Worm (Caenorhabditis elegans): ENCODE results near the gene Y45F10D.6.

Y45F10D.6 gene

DNA sequence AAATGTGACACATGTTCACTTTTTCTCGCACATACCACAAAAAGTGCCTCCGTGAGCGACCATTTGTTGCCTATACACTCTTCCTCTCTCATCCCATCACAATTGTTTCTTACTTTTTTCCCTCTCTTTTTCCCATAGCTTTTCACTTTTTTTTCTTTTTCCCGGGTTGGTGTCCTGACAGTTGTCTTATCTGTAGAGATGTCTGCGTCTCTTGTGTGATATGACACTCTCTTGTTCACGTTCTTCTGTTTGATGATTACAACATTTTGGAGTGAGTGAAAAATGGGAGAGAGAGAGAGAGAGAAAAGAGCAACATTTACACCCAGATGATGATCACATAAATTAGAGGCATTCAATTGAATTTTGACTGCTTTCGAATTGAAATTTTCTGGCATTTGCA, 28.7 kb upstream of the Y45F10D.6 start:
- peak; percentile 98 for TF ChIP-seq unc-120 (tag; optimal IDR thresholded peaks at IDR 0.05; ENCODE audit: poor library complexity, severe bottlenecking)
- no peak for TF ChIP-seq M03D4.4 (tag; optimal IDR thresholded peaks at IDR 0.05)
- TF ChIP-seq mab-5 (tag; optimal IDR thresholded peaks at IDR 0.05), result peak; percentile 71
- TF ChIP-seq ceh-83 (GFP tag; optimal IDR thresholded peaks at IDR 0.05), result no peak
- no peak for TF ChIP-seq unc-39 (tag; optimal IDR thresholded peaks at IDR 0.05)
- TF ChIP-seq lin-13 (tag; optimal IDR thresholded peaks at IDR 0.05), result no peak
- peak; percentile 100 for TF ChIP-seq hlh-1 (tag; optimal IDR thresholded peaks at IDR 0.05)
- peak; percentile 92 for TF ChIP-seq unc-62 (GFP tag; optimal IDR thresholded peaks at IDR 0.05)
- TF ChIP-seq blmp-1 (tag; optimal IDR thresholded peaks at IDR 0.05), result peak; percentile 14

- TF ChIP-seq ces-1 (GFP tag; optimal IDR thresholded peaks at IDR 0.05), result no peak
- no peak for TF ChIP-seq blmp-1 (tag; optimal IDR thresholded peaks at IDR 0.05)
- no peak for TF ChIP-seq hlh-1 (tag; optimal IDR thresholded peaks at IDR 0.05)
- no peak for TF ChIP-seq nhr-76 (tag; optimal IDR thresholded peaks at IDR 0.05)
- no peak for TF ChIP-seq ham-2 (GFP tag; optimal IDR thresholded peaks at IDR 0.05)
- TF ChIP-seq sem-2 (GFP tag; optimal IDR thresholded peaks at IDR 0.05), result no peak
- TF ChIP-seq mab-5 (tag; optimal IDR thresholded peaks at IDR 0.05), result no peak
Observed at ce11 chrIV:13820862-13821261, 23.2 kb upstream of the Y45F10D.6 start, which contains the start of gene Y45F10D.15. Gene Y45F10D.15 (minus strand): TSS chrIV:13820962.

DNA sequence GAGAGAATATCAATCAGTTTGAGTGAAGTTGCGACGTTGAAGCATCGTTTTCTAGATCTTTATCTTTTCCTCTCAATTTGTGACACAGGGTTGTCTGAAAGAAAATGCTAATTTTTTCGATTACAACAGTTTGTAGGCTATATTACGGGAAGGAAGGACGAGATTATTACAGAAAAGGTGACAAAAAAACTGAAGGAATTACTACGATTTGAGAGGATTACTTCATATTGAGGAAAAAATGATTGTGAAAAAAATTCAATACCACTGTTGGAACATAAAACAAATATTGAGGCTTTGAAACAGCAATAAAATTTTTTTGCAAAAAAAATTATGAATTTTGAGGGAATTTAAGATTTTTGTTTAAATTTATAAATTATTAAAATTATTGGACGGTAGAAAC, 10.0 kb upstream of the Y45F10D.6 start, which contains the start of gene Y45F10D.14:
Gene Y45F10D.14, minus strand, starts transcription at position 101 of the 400 bp plus-strand sequence.
- TF ChIP-seq sptf-1 (tag; optimal IDR thresholded peaks at IDR 0.05) (no peak), drap-1 (GFP tag; optimal IDR thresholded peaks at IDR 0.05) (no peak), nhr-76 (tag; optimal IDR thresholded peaks at IDR 0.05) (no peak), ztf-11 (tag; optimal IDR thresholded peaks at IDR 0.05) (no peak), lsy-2 (tag; optimal IDR thresholded peaks at IDR 0.05) (no peak)

ce11 chrIV:13795249-13795909, 2.3 kb downstream of the Y45F10D.6 start:
- TF ChIP-seq mep-1 (tag; optimal IDR thresholded peaks at IDR 0.05) (no peak), unc-39 (tag; optimal IDR thresholded peaks at IDR 0.05) (no peak), sptf-1 (tag; optimal IDR thresholded peaks at IDR 0.05) (no peak), M03D4.4 (tag; optimal IDR thresholded peaks at IDR 0.05) (no peak), lsy-2 (tag; optimal IDR thresholded peaks at IDR 0.05) (no peak), bed-3 (GFP tag; optimal IDR thresholded peaks at IDR 0.05) (no peak), drap-1 (GFP tag; optimal IDR thresholded peaks at IDR 0.05) (no peak), ham-2 (GFP tag; optimal IDR thresholded peaks at IDR 0.05) (no peak), mab-5 (tag; optimal IDR thresholded peaks at IDR 0.05) (no peak), nhr-12 (tag; optimal IDR thresholded peaks at IDR 0.05) (no peak)

DNA sequence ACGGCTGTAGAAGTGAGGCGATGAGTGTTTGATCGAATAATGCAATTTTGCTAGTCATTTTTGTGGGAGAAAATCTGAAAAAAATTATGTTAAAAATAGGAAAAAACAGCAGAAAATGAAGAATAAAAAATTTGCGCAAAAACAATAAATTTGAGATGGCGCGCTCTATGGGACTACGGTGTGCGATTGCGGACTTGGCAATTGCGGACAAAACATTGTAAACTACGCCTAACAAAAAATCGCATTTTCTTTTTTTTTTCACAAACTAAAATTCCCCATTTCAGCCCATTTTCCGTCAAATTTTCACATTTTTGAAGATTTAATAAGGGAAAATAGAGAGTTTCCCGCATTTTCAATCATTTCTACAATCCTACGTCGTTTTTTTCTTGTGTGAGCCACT, 9.1 kb downstream of the Y45F10D.6 start, which contains the start of the genes sas-6 and Y45F10D.7:
Gene sas-6, minus strand, starts transcription at position 80 of the 400 bp plus-strand sequence.
Gene Y45F10D.7, plus strand, starts transcription at position 256 of the 400 bp plus-strand sequence.
- TF ChIP-seq nhr-2 (tag; optimal IDR thresholded peaks at IDR 0.05) (no peak), mls-2 (tag; optimal IDR thresholded peaks at IDR 0.05) (peak; percentile 19), hlh-1 (tag; optimal IDR thresholded peaks at IDR 0.05) (peak; percentile 7), nhr-237 (tag; optimal IDR thresholded peaks at IDR 0.05) (peak; percentile 61), mep-1 (tag; optimal IDR thresholded peaks at IDR 0.05) (peak; percentile 74), ces-1 (GFP tag; optimal IDR thresholded peaks at IDR 0.05) (peak; percentile 77), M03D4.4 (tag; optimal IDR thresholded peaks at IDR 0.05) (peak; percentile 57), sptf-1 (tag; optimal IDR thresholded peaks at IDR 0.05) (peak; percentile 67), drap-1 (GFP tag; optimal IDR thresholded peaks at IDR 0.05) (no peak), pha-4 (tag; optimal IDR thresholded peaks at IDR 0.05) (peak; percentile 17), ceh-83 (GFP tag; optimal IDR thresholded peaks at IDR 0.05) (no peak), unc-120 (tag; optimal IDR thresholded peaks at IDR 0.05; ENCODE audit: poor library complexity, severe bottlenecking) (no peak), lin-32 (GFP tag; optimal IDR thresholded peaks at IDR 0.05) (no peak), nhr-28 (tag; optimal IDR thresholded peaks at IDR 0.05) (no peak), lsy-2 (tag; optimal IDR thresholded peaks at IDR 0.05) (peak; percentile 99), tbx-8 (GFP tag; optimal IDR thresholded peaks at IDR 0.05) (no peak), bed-3 (GFP tag; optimal IDR thresholded peaks at IDR 0.05) (no peak)

- no peak for TF ChIP-seq lin-32 (GFP tag; optimal IDR thresholded peaks at IDR 0.05)
- no peak for TF ChIP-seq elt-1 (tag; optimal IDR thresholded peaks at IDR 0.05; ENCODE audit: borderline replicate concordance, insufficient read depth)
- no peak for TF ChIP-seq tbx-8 (GFP tag; optimal IDR thresholded peaks at IDR 0.05)
Observed at ce11 chrIV:13786690-13787089, 11.0 kb downstream of the Y45F10D.6 start, which contains the start of gene icap-1. Gene icap-1 (minus strand): TSS chrIV:13786961.

Data from whole organism, mixed stage, embryonic.